Fruit fly (Drosophila melanogaster) whole organism, embryonic: ENCODE measurements around the gene Mfe2.

ENCODE experiments used
- ATbp ChIP-seq: fragments of 200-800 bp; sonication (Bioruptor generic); optimal IDR thresholded peaks from 2 replicates; lab custom pipeline; 2017; ENCODE audit warnings: missing biosample characterization, mild to moderate bottlenecking, missing genetic modification characterization, missing genetic modification reagents
- BEAF-32 ChIP-seq: fragments of 200-800 bp; sonication (Bioruptor generic); optimal IDR thresholded peaks from 3 replicates; lab custom pipeline; 2017; ENCODE audit warnings: missing biosample characterization, missing genetic modification characterization, mild to moderate bottlenecking, moderate library complexity, missing genetic modification reagents
- CG10267 ChIP-seq: fragments of 200-800 bp; sonication (Bioruptor generic); optimal IDR thresholded peaks from 2 replicates; lab custom pipeline; 2018; ENCODE audit warnings: missing biosample characterization, mild to moderate bottlenecking, missing genetic modification characterization, moderate library complexity
- CG10366 ChIP-seq: fragments of 200-800 bp; sonication (Bioruptor generic); IDR thresholded peaks from 2 replicates; pipeline ENCODE4 v1.3.6; 2022; ENCODE audit warnings: missing biosample characterization, missing genetic modification characterization
- CG13894 ChIP-seq: fragments of 200-800 bp; sonication (Bioruptor generic); optimal IDR thresholded peaks from 3 replicates; lab custom pipeline; 2018; ENCODE audit warnings: missing biosample characterization, mild to moderate bottlenecking, missing genetic modification characterization, moderate library complexity
- CG14441 ChIP-seq: fragments of 200-800 bp; sonication (Bioruptor generic); IDR thresholded peaks from 2 replicates; pipeline ENCODE4 v1.3.6; 2022; ENCODE audit warnings: missing biosample characterization, missing genetic modification characterization
- CG17829 ChIP-seq: fragments of 200-800 bp; optimal IDR thresholded peaks from 2 replicates; lab custom pipeline; 2019; ENCODE audit warnings: missing biosample characterization, mild to moderate bottlenecking, missing genetic modification characterization, moderate library complexity
- CG18262 ChIP-seq: fragments of 200-800 bp; optimal IDR thresholded peaks from 3 replicates; lab custom pipeline; 2019; ENCODE audit warnings: missing biosample characterization, mild to moderate bottlenecking, missing genetic modification characterization, moderate library complexity
- CG34224 ChIP-seq: fragments of 200-800 bp; sonication (Bioruptor generic); IDR thresholded peaks from 3 replicates; pipeline ENCODE4 v1.3.6; 2022; ENCODE audit warnings: missing biosample characterization, missing genetic modification characterization; ENCODE audit not compliant: partially characterized antibody
- CG34376 ChIP-seq: fragments of 200-800 bp; sonication (Bioruptor generic); optimal IDR thresholded peaks from 2 replicates; lab custom pipeline; 2018; ENCODE audit warnings: missing biosample characterization, mild to moderate bottlenecking, missing genetic modification characterization
- CG4707 ChIP-seq: fragments of 200-800 bp; sonication (Bioruptor generic); optimal IDR thresholded peaks from 2 replicates; lab custom pipeline; 2018; ENCODE audit warnings: missing biosample characterization, mild to moderate bottlenecking, missing genetic modification characterization, moderate library complexity
- CG6683 ChIP-seq: fragments of 200-800 bp; sonication (Bioruptor generic); optimal IDR thresholded peaks from 2 replicates; lab custom pipeline; 2017; ENCODE audit warnings: missing biosample characterization, mild to moderate bottlenecking, missing genetic modification characterization, missing genetic modification reagents
- CG6854 ChIP-seq: fragments of 200-800 bp; sonication (Bioruptor generic); optimal IDR thresholded peaks from 3 replicates; lab custom pipeline; 2017; ENCODE audit warnings: missing biosample characterization, mild to moderate bottlenecking, missing genetic modification characterization
- CG7372 ChIP-seq: fragments of 200-800 bp; sonication (Bioruptor generic); IDR thresholded peaks from 2 replicates; pipeline ENCODE4 v1.3.6; 2022; ENCODE audit warnings: missing biosample characterization, missing genetic modification characterization
- CG7839 ChIP-seq: fragments of 200-800 bp; sonication (Bioruptor generic); optimal IDR thresholded peaks from 3 replicates; lab custom pipeline; 2018; ENCODE audit warnings: missing biosample characterization, mild to moderate bottlenecking, missing genetic modification characterization, moderate library complexity
- CG7963 ChIP-seq: fragments of 200-800 bp; sonication (Bioruptor generic); IDR thresholded peaks from 3 replicates; pipeline ENCODE4 v1.3.6; 2022; ENCODE audit warnings: missing biosample characterization, missing genetic modification characterization; ENCODE audit not compliant: partially characterized antibody
- CG8281 ChIP-seq: fragments of 200-800 bp; sonication (Bioruptor generic); optimal IDR thresholded peaks from 2 replicates; lab custom pipeline; 2018; ENCODE audit warnings: missing biosample characterization, mild to moderate bottlenecking, missing genetic modification characterization, moderate library complexity
- CG8290 ChIP-seq, 3 experiments: fragments of 200-800 bp; sonication (Bioruptor generic); optimal IDR thresholded peaks; 2 replicates each; lab custom pipeline; 2016 to 2019; ENCODE audit warnings: missing biosample characterization in 3 of 3, missing genetic modification characterization in 3 of 3, mild to moderate bottlenecking in 2 of 3, moderate library complexity in 1 of 3
- CG8765 ChIP-seq: fragments of 200-800 bp; sonication (Bioruptor generic); IDR thresholded peaks from 2 replicates; pipeline ENCODE4 v1.3.6; 2022; ENCODE audit warnings: missing biosample characterization, missing genetic modification characterization
- CTCF ChIP-seq: fragments of 200-800 bp; sonication (Bioruptor generic); optimal IDR thresholded peaks from 2 replicates; lab custom pipeline; 2017; ENCODE audit warnings: missing biosample characterization, mild to moderate bottlenecking, missing genetic modification characterization, moderate library complexity
- Dll ChIP-seq: fragments of 200-800 bp; sonication (Bioruptor generic); IDR thresholded peaks from 4 replicates; pipeline ENCODE4 v1.3.6; 2022; ENCODE audit warnings: missing biosample characterization, missing genetic modification characterization; ENCODE audit not compliant: partially characterized antibody
- GATAe ChIP-seq: fragments of 200-800 bp; sonication (Bioruptor generic); conservative IDR thresholded peaks from 2 replicates; pipeline ENCODE4 v1.3.6; 2022; ENCODE audit warnings: missing biosample characterization, missing genetic modification characterization
- Gsc ChIP-seq: fragments of 200-800 bp; sonication (Bioruptor generic); IDR thresholded peaks from 2 replicates; pipeline ENCODE4 v1.3.6; 2022; ENCODE audit warnings: missing biosample characterization, missing genetic modification characterization
- HLHmδ ChIP-seq: fragments of 200-800 bp; sonication (Bioruptor generic); optimal IDR thresholded peaks from 2 replicates; lab custom pipeline; 2018; ENCODE audit warnings: missing biosample characterization, mild to moderate bottlenecking, missing genetic modification characterization, moderate library complexity
- Hey ChIP-seq: fragments of 200-800 bp; sonication (Bioruptor generic); optimal IDR thresholded peaks from 3 replicates; lab custom pipeline; 2018; ENCODE audit warnings: missing biosample characterization, mild to moderate bottlenecking, missing genetic modification characterization
- Lhr ChIP-seq: fragments of 200-800 bp; sonication (Bioruptor generic); optimal IDR thresholded peaks from 3 replicates; lab custom pipeline; 2017; ENCODE audit warnings: mild to moderate bottlenecking, missing biosample characterization, missing genetic modification reagents, missing genetic modification characterization
- Mad ChIP-seq: fragments of 200-800 bp; sonication (Bioruptor generic); optimal IDR thresholded peaks from 2 replicates; lab custom pipeline; 2016; ENCODE audit warnings: missing biosample characterization, missing genetic modification characterization
- Meics ChIP-seq: fragments of 200-800 bp; sonication (Bioruptor generic); optimal IDR thresholded peaks from 2 replicates; lab custom pipeline; 2017; ENCODE audit warnings: missing biosample characterization, mild to moderate bottlenecking, missing genetic modification characterization
- NFAT ChIP-seq: fragments of 200-800 bp; sonication (Bioruptor generic); IDR thresholded peaks from 2 replicates; pipeline ENCODE4 v1.3.6; 2022; ENCODE audit warnings: missing biosample characterization, missing genetic modification characterization
- Xbp1 ChIP-seq: fragments of 200-800 bp; sonication (Bioruptor generic); optimal IDR thresholded peaks from 3 replicates; lab custom pipeline; 2016; ENCODE audit warnings: missing biosample characterization, mild to moderate bottlenecking, missing genetic modification characterization
- Xrp1 ChIP-seq: fragments of 200-800 bp; sonication (Bioruptor generic); IDR thresholded peaks from 2 replicates; pipeline ENCODE4 v1.3.6; 2022; ENCODE audit warnings: missing biosample characterization, missing genetic modification characterization
- dysf ChIP-seq: fragments of 200-800 bp; sonication (Bioruptor generic); IDR thresholded peaks from 3 replicates; pipeline ENCODE4 v1.3.6; 2022; ENCODE audit warnings: missing biosample characterization, missing genetic modification characterization
- ewg ChIP-seq: fragments of 200-800 bp; sonication (Bioruptor generic); optimal IDR thresholded peaks from 3 replicates; lab custom pipeline; 2017; ENCODE audit warnings: mild to moderate bottlenecking, missing biosample characterization, missing genetic modification reagents, missing genetic modification characterization
- fru ChIP-seq: fragments of >200 bp; optimal IDR thresholded peaks from 2 replicates; lab custom pipeline; 2017
- gfzf ChIP-seq: fragments of 200-800 bp; sonication (Bioruptor generic); optimal IDR thresholded peaks from 2 replicates; lab custom pipeline; 2016; ENCODE audit warnings: missing biosample characterization, mild to moderate bottlenecking, missing genetic modification characterization, moderate library complexity
- knrl ChIP-seq: fragments of 200-800 bp; sonication (Bioruptor generic); IDR thresholded peaks from 3 replicates; pipeline ENCODE4 v1.3.6; 2022; ENCODE audit warnings: missing biosample characterization, missing genetic modification characterization; ENCODE audit not compliant: partially characterized antibody
- mld ChIP-seq: fragments of 200-800 bp; sonication (Bioruptor generic); IDR thresholded peaks from 3 replicates; pipeline ENCODE4 v1.3.6; 2022; ENCODE audit warnings: missing biosample characterization, missing genetic modification characterization; ENCODE audit not compliant: partially characterized antibody
- pb ChIP-seq: fragments of 200-800 bp; sonication (Bioruptor generic); optimal IDR thresholded peaks from 3 replicates; lab custom pipeline; 2016; ENCODE audit warnings: missing biosample characterization, missing genetic modification characterization
- sens-2 ChIP-seq: fragments of 200-800 bp; sonication (Bioruptor generic); IDR thresholded peaks from 2 replicates; pipeline ENCODE4 v1.3.6; 2022; ENCODE audit warnings: missing biosample characterization, missing genetic modification characterization
- sima ChIP-seq: fragments of 200-800 bp; sonication (Bioruptor generic); optimal IDR thresholded peaks from 2 replicates; lab custom pipeline; 2016; ENCODE audit warnings: missing biosample characterization, missing genetic modification characterization
- sisA ChIP-seq: fragments of 200-800 bp; sonication (Bioruptor generic); IDR thresholded peaks from 2 replicates; pipeline ENCODE4 v1.3.6; 2022; ENCODE audit warnings: missing biosample characterization, missing genetic modification characterization
- sob ChIP-seq: fragments of 200-800 bp; sonication (Bioruptor generic); IDR thresholded peaks from 2 replicates; pipeline ENCODE4 v1.3.6; 2022; ENCODE audit warnings: missing biosample characterization, missing genetic modification characterization
- tna ChIP-seq: fragments of 200-800 bp; sonication (Bioruptor generic); IDR thresholded peaks from 2 replicates; pipeline ENCODE4 v1.3.6; 2022; ENCODE audit warnings: missing biosample characterization, missing genetic modification characterization; ENCODE audit not compliant: partially characterized antibody
- toy ChIP-seq: fragments of 200-800 bp; sonication (Bioruptor generic); IDR thresholded peaks from 2 replicates; pipeline ENCODE4 v1.3.6; 2022; ENCODE audit warnings: missing biosample characterization, missing genetic modification characterization
- twi ChIP-seq: fragments of 200-800 bp; optimal IDR thresholded peaks from 2 replicates; lab custom pipeline; 2019; ENCODE audit warnings: missing biosample characterization, mild to moderate bottlenecking, missing genetic modification characterization, moderate library complexity
- unpg ChIP-seq: fragments of 200-800 bp; sonication (Bioruptor generic); optimal IDR thresholded peaks from 3 replicates; lab custom pipeline; 2018; ENCODE audit warnings: missing biosample characterization, mild to moderate bottlenecking, missing genetic modification characterization, moderate library complexity
- vfl ChIP-seq: fragments of 200-800 bp; sonication (Bioruptor generic); optimal IDR thresholded peaks from 2 replicates; lab custom pipeline; 2016; ENCODE audit warnings: missing biosample characterization, missing genetic modification characterization
- vnd ChIP-seq: fragments of 200-800 bp; sonication (Bioruptor generic); IDR thresholded peaks from 3 replicates; pipeline ENCODE4 v1.3.6; 2022; ENCODE audit warnings: missing biosample characterization, missing genetic modification characterization; ENCODE audit not compliant: partially characterized antibody
- z ChIP-seq: fragments of 200-800 bp; sonication (Bioruptor generic); IDR thresholded peaks from 3 replicates; pipeline ENCODE4 v1.3.6; 2022; ENCODE audit warnings: missing biosample characterization, missing genetic modification characterization
- zfh2 ChIP-seq: fragments of 200-800 bp; sonication (Bioruptor generic); optimal IDR thresholded peaks from 2 replicates; lab custom pipeline; 2016; ENCODE audit warnings: missing biosample characterization, missing genetic modification characterization

Mfe2 gene

dm6 chrX:16270795-16271194 lies at the start of gene Mfe2 (continued):
- TF ChIP-seq Lhr (GFP tag; lab: Kevin White, UChicago) (peak; percentile 91), CG13894 (tag; lab: Kevin White, UChicago) (peak; percentile 31), Xrp1 (peak; percentile 51; the same call in 1 of the 2 replicates), CTCF (GFP tag; lab: Kevin White, UChicago) (peak; percentile 80), CG8765 (GFP tag; lab: Robert Waterston, UW) (0 out of 2 replicates have a peak, but pooled peaks have one; percentile 6), CG10267 (tag; lab: Kevin White, UChicago) (peak; percentile 98), ewg (GFP tag; lab: Kevin White, UChicago) (peak; percentile 34), sima (no peak), GATAe (GFP tag; lab: Robert Waterston, UW) (no peak), CG7963 (GFP tag; lab: Robert Waterston, UW) (no peak), pb (GFP tag; lab: Kevin White, UChicago) (no peak), sens-2 (GFP tag; lab: Robert Waterston, UW) (no peak), Mad (GFP tag; lab: Kevin White, UChicago) (peak; percentile 11), ATbp (GFP tag; lab: Kevin White, UChicago) (no peak), mld (GFP tag; lab: Robert Waterston, UW) (no peak), CG34376 (GFP tag; lab: Kevin White, UChicago) (peak; percentile 57), dysf (no peak; the same call in 2 of the 3 replicates), Meics (peak; percentile 25), BEAF-32 (GFP tag; lab: Kevin White, UChicago) (peak; percentile 60), twi (tag; lab: Kevin White, UChicago) (no peak), gfzf (GFP tag; lab: Kevin White, UChicago) (peak; percentile 93), z (GFP tag; lab: Robert Waterston, UW) (no peak), sob (GFP tag; lab: Robert Waterston, UW) (peak; percentile 86), CG10366 (GFP tag; lab: Robert Waterston, UW) (no peak), CG4707 (GFP tag; lab: Kevin White, UChicago) (no peak), CG7839 (tag; lab: Kevin White, UChicago) (no peak), CG18262 (tag; lab: Kevin White, UChicago) (no peak), CG7372 (GFP tag; lab: Robert Waterston, UW) (no peak), CG8281 (tag; lab: Kevin White, UChicago) (no peak), unpg (GFP tag; lab: Kevin White, UChicago) (peak; percentile 36), CG8290 (GFP tag; optimal IDR thresholded peaks at IDR 0.05; lab: Kevin White, UChicago) (peak; percentile 50), CG8290 (tag; optimal IDR thresholded peaks at IDR 0.05; lab: Kevin White, UChicago) (peak; percentile 22 to 93), vfl (GFP tag; lab: Kevin White, UChicago) (peak; percentile 33), HLHmδ (no peak), Xbp1 (GFP tag; lab: Kevin White, UChicago) (peak; percentile 56), fru (no peak), tna (no peak; the same call in 1 of the 2 replicates), CG17829 (tag; lab: Kevin White, UChicago) (peak; percentile 70), NFAT (peak; percentile 69), CG6854 (no peak), CG6683 (GFP tag; lab: Kevin White, UChicago) (peak; percentile 13), CG34224 (GFP tag; lab: Robert Waterston, UW) (no peak), zfh2 (GFP tag; lab: Kevin White, UChicago) (peak; percentile 81), Gsc (GFP tag; lab: Robert Waterston, UW) (no peak), toy (GFP tag; lab: Robert Waterston, UW) (0 out of 2 replicates have a peak, but pooled peaks have one; percentile 32), Hey (tag; lab: Kevin White, UChicago) (no peak), vnd (no peak), sisA (peak; percentile 36; the same call in 1 of the 2 replicates), CG14441 (GFP tag; lab: Robert Waterston, UW) (no peak), knrl (GFP tag; lab: Robert Waterston, UW) (peak; percentile 55; the same call in 1 of the 3 replicates), Dll (peak; percentile 50; the same call in 3 of the 4 replicates)
